Worm (Caenorhabditis elegans) whole organism, L3 larva: ENCODE measurements around the gene F18E9.7.

Experiments used
- R02D3.7 ChIP-seq: fragments of 150-350 bp; optimal IDR thresholded peaks from 2 replicates; lab custom pipeline; 2014; ENCODE audit warnings: missing biosample characterization, missing genetic modification characterization
- ZK546.5 ChIP-seq: sonication (generic microtip); optimal IDR thresholded peaks from 2 replicates; lab custom pipeline; 2017; ENCODE audit warnings: missing biosample characterization, missing genetic modification characterization
- aly-2 ChIP-seq: fragments of 150-350 bp; optimal IDR thresholded peaks from 2 replicates; lab custom pipeline; 2014; ENCODE audit warnings: missing biosample characterization, missing genetic modification characterization
- ama-1 ChIP-seq: fragments of 150-350 bp; optimal IDR thresholded peaks from 2 replicates; lab custom pipeline; 2018
- ceh-16 ChIP-seq: sonication (generic microtip); optimal IDR thresholded peaks from 2 replicates; lab custom pipeline; 2017; ENCODE audit warnings: missing biosample characterization, missing genetic modification characterization
- ceh-82 ChIP-seq: fragments of 150-350 bp; optimal IDR thresholded peaks from 2 replicates; lab custom pipeline; 2014; ENCODE audit warnings: missing biosample characterization, missing genetic modification characterization
- ceh-9 ChIP-seq: sonication (generic microtip); optimal IDR thresholded peaks from 2 replicates; lab custom pipeline; 2018; ENCODE audit warnings: missing biosample characterization, missing genetic modification characterization
- daf-12 ChIP-seq: fragments of 150-350 bp; optimal IDR thresholded peaks from 2 replicates; lab custom pipeline; 2014; ENCODE audit warnings: missing biosample characterization, missing genetic modification reagents, missing genetic modification characterization
- egl-27 ChIP-seq: sonication (generic microtip); optimal IDR thresholded peaks from 4 replicates; lab custom pipeline; 2017; ENCODE audit warnings: missing biosample characterization, missing genetic modification reagents, missing genetic modification characterization
- egl-5 ChIP-seq: fragments of 150-350 bp; optimal IDR thresholded peaks from 2 replicates; lab custom pipeline; 2017; ENCODE audit warnings: missing biosample characterization, missing genetic modification reagents, missing genetic modification characterization, inconsistent platforms
- elt-1 ChIP-seq: fragments of 150-350 bp; optimal IDR thresholded peaks from 2 replicates; lab custom pipeline; 2014; ENCODE audit warnings: missing biosample characterization, missing genetic modification characterization
- elt-2 ChIP-seq: sonication (generic microtip); optimal IDR thresholded peaks from 2 replicates; lab custom pipeline; 2016; ENCODE audit warnings: missing genetic modification reagents, mild to moderate bottlenecking, missing genetic modification characterization, missing compliant biosample characterization
- eor-1 ChIP-seq, 2 experiments: fragments of 150-350 bp; optimal IDR thresholded peaks; 2 replicates each; lab custom pipeline; 2014 to 2018; ENCODE audit warnings: missing biosample characterization in 2 of 2, missing genetic modification characterization in 2 of 2
- fkh-10 ChIP-seq: sonication (generic microtip); optimal IDR thresholded peaks from 2 replicates; lab custom pipeline; 2017; ENCODE audit warnings: missing biosample characterization, missing genetic modification reagents, missing genetic modification characterization
- fkh-2 ChIP-seq: fragments of 150-350 bp; optimal IDR thresholded peaks from 2 replicates; lab custom pipeline; 2014; ENCODE audit warnings: missing biosample characterization, missing genetic modification reagents, missing genetic modification characterization
- hmg-11 ChIP-seq: sonication (generic microtip); optimal IDR thresholded peaks from 2 replicates; lab custom pipeline; 2016; ENCODE audit warnings: missing genetic modification characterization, missing compliant biosample characterization
- jun-1 ChIP-seq: fragments of 150-350 bp; optimal IDR thresholded peaks from 2 replicates; lab custom pipeline; 2014; ENCODE audit warnings: missing biosample characterization, missing genetic modification reagents, missing genetic modification characterization
- lin-15B ChIP-seq: fragments of 150-350 bp; optimal IDR thresholded peaks from 2 replicates; lab custom pipeline; 2014; ENCODE audit warnings: missing biosample characterization, missing genetic modification characterization
- lin-39 ChIP-seq: fragments of 150-350 bp; optimal IDR thresholded peaks from 2 replicates; lab custom pipeline; 2018; ENCODE audit warnings: missing biosample characterization, missing genetic modification reagents, missing genetic modification characterization
- mdl-1 ChIP-seq: fragments of 150-350 bp; optimal IDR thresholded peaks from 2 replicates; lab custom pipeline; 2014; ENCODE audit warnings: missing biosample characterization, missing genetic modification characterization
- mml-1 ChIP-seq: fragments of 150-350 bp; sonication (generic microtip); optimal IDR thresholded peaks from 3 replicates; lab custom pipeline; 2014; ENCODE audit warnings: missing biosample characterization, missing genetic modification characterization
- nfya-1 ChIP-seq: sonication (generic microtip); optimal IDR thresholded peaks from 2 replicates; lab custom pipeline; 2017; ENCODE audit warnings: missing genetic modification characterization, mild to moderate bottlenecking, missing compliant biosample characterization, antibody characterized with exemption, moderate library complexity; ENCODE audit not compliant: insufficient read depth
- nhr-11 ChIP-seq: fragments of 150-350 bp; optimal IDR thresholded peaks from 2 replicates; lab custom pipeline; 2014; ENCODE audit warnings: missing biosample characterization, missing genetic modification characterization
- nhr-12 ChIP-seq: fragments of 150-350 bp; optimal IDR thresholded peaks from 2 replicates; lab custom pipeline; 2014; ENCODE audit warnings: missing biosample characterization, missing genetic modification characterization
- nhr-23 ChIP-seq: fragments of 150-350 bp; optimal IDR thresholded peaks from 2 replicates; lab custom pipeline; 2014; ENCODE audit warnings: missing biosample characterization, missing genetic modification reagents, missing genetic modification characterization
- nhr-237 ChIP-seq: fragments of 150-350 bp; optimal IDR thresholded peaks from 2 replicates; lab custom pipeline; 2014; ENCODE audit warnings: missing biosample characterization, missing genetic modification characterization
- nhr-25 ChIP-seq: sonication (generic microtip); optimal IDR thresholded peaks from 2 replicates; lab custom pipeline; 2017; ENCODE audit warnings: missing biosample characterization, missing genetic modification characterization
- nhr-43 ChIP-seq: sonication (generic microtip); optimal IDR thresholded peaks from 2 replicates; lab custom pipeline; 2016; ENCODE audit warnings: mild to moderate bottlenecking, missing genetic modification characterization, missing compliant biosample characterization; ENCODE audit not compliant: poor library complexity, severe bottlenecking
- nhr-67 ChIP-seq: fragments of 150-350 bp; optimal IDR thresholded peaks from 2 replicates; lab custom pipeline; 2014; ENCODE audit warnings: missing biosample characterization, missing genetic modification characterization
- nhr-76 ChIP-seq: fragments of 150-350 bp; sonication (generic microtip); optimal IDR thresholded peaks from 5 replicates; lab custom pipeline; 2014; ENCODE audit warnings: missing biosample characterization, missing genetic modification characterization
- nhr-77 ChIP-seq: fragments of 150-350 bp; optimal IDR thresholded peaks from 2 replicates; lab custom pipeline; 2014; ENCODE audit warnings: missing biosample characterization, missing genetic modification characterization
- pha-4 ChIP-seq: fragments of 150-350 bp; optimal IDR thresholded peaks from 2 replicates; lab custom pipeline; 2014; ENCODE audit warnings: missing biosample characterization, missing genetic modification reagents, missing genetic modification characterization
- pqm-1 ChIP-seq: fragments of 150-350 bp; optimal IDR thresholded peaks from 2 replicates; lab custom pipeline; 2017; ENCODE audit warnings: missing biosample characterization, missing genetic modification characterization, inconsistent platforms
- sea-2 ChIP-seq: fragments of 150-350 bp; sonication (generic microtip); optimal IDR thresholded peaks from 4 replicates; lab custom pipeline; 2014; ENCODE audit warnings: missing biosample characterization, missing genetic modification reagents, missing genetic modification characterization
- skn-1 ChIP-seq: fragments of 150-350 bp; optimal IDR thresholded peaks from 2 replicates; lab custom pipeline; 2014; ENCODE audit warnings: missing biosample characterization, missing genetic modification characterization
- snpc-4 ChIP-seq: fragments of 150-350 bp; optimal IDR thresholded peaks from 2 replicates; lab custom pipeline; 2014; ENCODE audit warnings: missing biosample characterization, missing genetic modification characterization
- tbx-2 ChIP-seq: sonication (generic microtip); optimal IDR thresholded peaks from 2 replicates; lab custom pipeline; 2016; ENCODE audit warnings: mild to moderate bottlenecking, missing genetic modification characterization, missing compliant biosample characterization
- unc-39 ChIP-seq: sonication (generic microtip); optimal IDR thresholded peaks from 4 replicates; lab custom pipeline; 2017; ENCODE audit warnings: missing biosample characterization, missing genetic modification characterization
- unc-62 ChIP-seq: fragments of 150-350 bp; sonication (generic microtip); optimal IDR thresholded peaks from 4 replicates; lab custom pipeline; 2014; ENCODE audit warnings: missing biosample characterization, missing genetic modification reagents, missing genetic modification characterization
- zag-1 ChIP-seq: fragments of 150-350 bp; optimal IDR thresholded peaks from 2 replicates; lab custom pipeline; 2014; ENCODE audit warnings: missing biosample characterization, missing genetic modification characterization
- ztf-11 ChIP-seq: fragments of 150-350 bp; optimal IDR thresholded peaks from 2 replicates; lab custom pipeline; 2014; ENCODE audit warnings: missing biosample characterization, missing genetic modification characterization

The F18E9.7 gene

DNA sequence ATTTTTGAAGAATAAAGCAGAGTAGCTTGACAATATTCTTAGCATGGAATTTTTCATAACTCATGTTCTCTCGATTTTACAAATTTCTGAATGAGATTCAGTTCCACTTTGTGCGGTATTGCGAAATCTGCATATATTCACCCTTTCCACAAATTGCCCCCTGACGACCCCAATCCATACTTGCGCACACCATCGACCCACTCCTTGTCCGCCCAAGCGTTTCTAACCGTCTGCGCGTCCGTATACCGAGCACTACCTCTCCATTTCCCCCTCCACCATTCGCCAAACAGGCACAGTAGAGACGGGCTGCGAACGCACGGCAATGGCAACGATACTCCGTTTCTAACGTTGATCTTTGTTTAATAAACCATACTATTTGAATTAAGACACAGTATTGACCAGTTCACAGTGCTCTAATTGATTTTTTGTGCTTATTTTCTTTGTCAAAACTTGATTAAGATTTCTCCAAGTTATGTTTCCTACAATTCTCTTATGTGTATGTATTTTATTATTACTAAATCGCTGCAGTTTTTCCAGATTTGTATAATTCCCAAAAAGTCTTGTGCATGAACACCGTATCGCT lies 40.8 kb downstream of the F18E9.7 start, which contains the start of gene utx-1:
TSS of gene utx-1 (plus strand) at position 533 of the 583 bp plus-strand sequence.
- TF ChIP-seq nhr-77 (tag; lab: Kevin White, UChicago) = no peak
- TF ChIP-seq lin-39 (tag; lab: Kevin White, UChicago) = peak; percentile 68
- TF ChIP-seq pha-4 (tag; lab: Kevin White, UChicago) = peak; percentile 1
- TF ChIP-seq fkh-2 (tag; lab: Kevin White, UChicago) = no peak
- peak; percentile 64 for TF ChIP-seq nfya-1
- TF ChIP-seq nhr-25 (tag; lab: Kevin White, UChicago) = peak; percentile 26
- TF ChIP-seq ama-1 (lab: Kevin White, UChicago) = no peak
- peak; percentile 12 for TF ChIP-seq sea-2 (GFP tag; lab: Kevin White, UChicago)

- TF ChIP-seq nhr-76 (tag; lab: Kevin White, UChicago) (no peak), lin-39 (tag; lab: Kevin White, UChicago) (no peak), elt-1 (peak; percentile 83), nhr-25 (tag; lab: Kevin White, UChicago) (peak; percentile 52), elt-2 (tag; lab: Kevin White, UChicago) (no peak)
These were observed 43.5 kb downstream of the F18E9.7 start for ce11 chrX:8554029-8554428.

DNA sequence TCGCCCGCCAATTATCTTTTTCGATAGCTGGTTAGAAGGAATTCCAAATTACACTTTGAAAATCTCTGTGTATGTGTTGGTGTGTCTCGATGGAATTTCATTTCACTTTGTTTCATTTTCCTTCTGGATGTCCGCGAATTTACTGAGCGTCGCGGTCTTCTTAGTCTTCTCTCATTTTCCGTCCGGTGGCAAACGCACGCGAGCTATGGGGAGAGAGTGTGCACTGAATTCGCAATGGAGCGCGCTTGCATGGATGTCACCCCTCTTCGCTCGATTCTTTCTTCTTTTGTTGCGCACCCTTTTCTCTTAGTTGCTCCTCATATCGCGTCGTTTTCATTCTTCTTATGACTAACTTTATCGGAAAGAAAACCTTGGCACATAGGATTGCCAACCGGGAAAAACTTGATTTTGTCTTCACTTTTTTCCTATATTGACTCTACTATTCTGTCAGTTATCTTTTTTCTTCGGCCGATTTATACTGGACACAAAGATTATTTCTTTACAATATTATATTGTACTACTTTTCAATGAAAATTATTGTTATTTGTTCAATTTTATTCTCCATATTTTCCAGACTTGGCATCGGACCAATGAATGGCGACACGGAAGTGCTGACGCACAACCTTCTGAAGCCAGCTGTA lies 45.7 kb downstream of the F18E9.7 start, which contains the start of gene dhhc-14:
TSS of gene dhhc-14 (plus strand) at position 591 of the 641 bp plus-strand sequence.
- TF ChIP-seq skn-1 (tag; lab: Kevin White, UChicago) = peak; percentile 23
- peak; percentile 76 for TF ChIP-seq lin-15B (tag; lab: Kevin White, UChicago)
- TF ChIP-seq pha-4 (tag; lab: Kevin White, UChicago) = peak; percentile 45
- TF ChIP-seq egl-5 = no peak
- TF ChIP-seq nhr-237 (tag; lab: Kevin White, UChicago) = no peak
- no peak for TF ChIP-seq ceh-9
- peak; percentile 71 for TF ChIP-seq nfya-1
- TF ChIP-seq mdl-1 (tag; lab: Kevin White, UChicago) = peak; percentile 13
- TF ChIP-seq mml-1 = no peak
- TF ChIP-seq egl-27 (tag; lab: Kevin White, UChicago) = no peak
- TF ChIP-seq hmg-11 = peak; percentile 57
- TF ChIP-seq nhr-25 (tag; lab: Kevin White, UChicago) = no peak
- TF ChIP-seq zag-1 (tag; lab: Kevin White, UChicago) = no peak
- no peak for TF ChIP-seq tbx-2 (tag; lab: Kevin White, UChicago)
- peak; percentile 80 for TF ChIP-seq lin-39 (tag; lab: Kevin White, UChicago)
- TF ChIP-seq nhr-23 (tag; lab: Kevin White, UChicago) = peak; percentile 3
- TF ChIP-seq elt-2 (tag; lab: Kevin White, UChicago) = no peak
- no peak for TF ChIP-seq nhr-76 (tag; lab: Kevin White, UChicago)
- TF ChIP-seq unc-62 = no peak

ce11 chrX:8550099-8550498 lies 47.4 kb downstream of the F18E9.7 start:
- no peak for TF ChIP-seq tbx-2 (tag; lab: Kevin White, UChicago)
- peak; percentile 46 for TF ChIP-seq hmg-11
- peak; percentile 38 for TF ChIP-seq mml-1
- TF ChIP-seq nhr-25 (tag; lab: Kevin White, UChicago) = peak; percentile 96
- TF ChIP-seq nhr-23 (tag; lab: Kevin White, UChicago) = peak; percentile 61
- TF ChIP-seq unc-39 (tag; lab: Kevin White, UChicago) = no peak
- TF ChIP-seq snpc-4 (tag; lab: Kevin White, UChicago) = no peak
- TF ChIP-seq zag-1 (tag; lab: Kevin White, UChicago) = no peak
- TF ChIP-seq unc-62 = no peak
- peak; percentile 26 for TF ChIP-seq nhr-43
- TF ChIP-seq nhr-77 (tag; lab: Kevin White, UChicago) = no peak
- TF ChIP-seq ZK546.5 (tag; lab: Kevin White, UChicago) = no peak
- TF ChIP-seq nhr-12 = no peak
- TF ChIP-seq fkh-2 (tag; lab: Kevin White, UChicago) = no peak
- peak; percentile 27 for TF ChIP-seq pqm-1 (tag; lab: Kevin White, UChicago)
- peak; percentile 0 for TF ChIP-seq skn-1 (tag; lab: Kevin White, UChicago)
- no peak for TF ChIP-seq ztf-11 (tag; lab: Kevin White, UChicago)
- TF ChIP-seq elt-2 (tag; lab: Kevin White, UChicago) = peak; percentile 75
- peak; percentile 69 for TF ChIP-seq pha-4 (tag; lab: Kevin White, UChicago)
- no peak for TF ChIP-seq aly-2 (tag; lab: Kevin White, UChicago)
- no peak for TF ChIP-seq sea-2 (GFP tag; lab: Kevin White, UChicago)
- no peak for TF ChIP-seq egl-5
- peak; percentile 61 for TF ChIP-seq mdl-1 (tag; lab: Kevin White, UChicago)
- TF ChIP-seq R02D3.7 (tag; lab: Kevin White, UChicago) = no peak
- TF ChIP-seq nhr-11 (tag; lab: Kevin White, UChicago) = no peak
- TF ChIP-seq jun-1 (tag; lab: Kevin White, UChicago) = no peak
- TF ChIP-seq fkh-10 (GFP tag; lab: Kevin White, UChicago) = no peak
- no peak for TF ChIP-seq daf-12 (tag; lab: Kevin White, UChicago)
- no peak for TF ChIP-seq ceh-82 (tag; lab: Kevin White, UChicago)
- TF ChIP-seq ceh-16 (tag; lab: Kevin White, UChicago) = no peak
- no peak for TF ChIP-seq nhr-67 (tag; lab: Kevin White, UChicago)
- peak; percentile 78 for TF ChIP-seq elt-1
- TF ChIP-seq ceh-9 = no peak
- no peak for TF ChIP-seq nhr-76 (tag; lab: Kevin White, UChicago)
- TF ChIP-seq egl-27 (tag; lab: Kevin White, UChicago) = peak; percentile 24
- TF ChIP-seq eor-1 (tag; optimal IDR thresholded peaks at IDR 0.05; lab: Kevin White, UChicago) = no peak
- TF ChIP-seq lin-15B (tag; lab: Kevin White, UChicago) = no peak
